Worm (Caenorhabditis elegans) whole organism, midembryonic: Measurements from ENCODE around the gene F32D8.4.

Experiments
- T22C8.4 ChIP-seq: fragments of 200-800 bp; sonication (Bioruptor generic); IDR thresholded peaks from 2 replicates; pipeline ENCODE4 v1.3.6; 2022; ENCODE audit warnings: missing genetic modification characterization, missing compliant biosample characterization
- cog-1 ChIP-seq: sonication (generic microtip); optimal IDR thresholded peaks from 2 replicates; lab custom pipeline; 2016; ENCODE audit warnings: missing genetic modification characterization, missing compliant biosample characterization
- flt-1 ChIP-seq: fragments of 200-800 bp; sonication (Bioruptor generic); IDR thresholded peaks from 2 replicates; pipeline ENCODE4 v1.3.6; 2022; ENCODE audit warnings: missing genetic modification characterization, missing compliant biosample characterization
- klf-2 ChIP-seq: fragments of 200-800 bp; sonication (Bioruptor generic); conservative IDR thresholded peaks from 2 replicates; pipeline ENCODE4 v1.3.6; 2022; ENCODE audit warnings: missing genetic modification reagents, missing genetic modification characterization, missing compliant biosample characterization
- med-1 ChIP-seq: sonication (generic microtip); optimal IDR thresholded peaks from 2 replicates; lab custom pipeline; 2017; ENCODE audit warnings: missing genetic modification characterization, mild to moderate bottlenecking, missing compliant biosample characterization, antibody characterized with exemption, missing genetic modification reagents; ENCODE audit not compliant: insufficient read depth
- ref-1 ChIP-seq: fragments of 200-800 bp; sonication (Bioruptor generic); conservative IDR thresholded peaks from 2 replicates; pipeline ENCODE4 v1.3.6; 2022; ENCODE audit warnings: missing genetic modification reagents, missing genetic modification characterization, missing compliant biosample characterization
- tab-1 ChIP-seq: fragments of 200-800 bp; sonication (Bioruptor generic); IDR thresholded peaks from 2 replicates; pipeline ENCODE4 v1.3.6; 2022; ENCODE audit warnings: missing genetic modification characterization, missing compliant biosample characterization
- ztf-23 ChIP-seq: fragments of 200-800 bp; sonication (Bioruptor generic); IDR thresholded peaks from 2 replicates; pipeline ENCODE4 v1.3.6; 2022; ENCODE audit warnings: missing genetic modification reagents, missing genetic modification characterization, missing compliant biosample characterization
- ztf-29 ChIP-seq: fragments of 200-800 bp; sonication (Bioruptor generic); IDR thresholded peaks from 2 replicates; pipeline ENCODE4 v1.3.6; 2022; ENCODE audit warnings: missing genetic modification reagents, missing genetic modification characterization, missing compliant biosample characterization

Gene F32D8.4

DNA sequence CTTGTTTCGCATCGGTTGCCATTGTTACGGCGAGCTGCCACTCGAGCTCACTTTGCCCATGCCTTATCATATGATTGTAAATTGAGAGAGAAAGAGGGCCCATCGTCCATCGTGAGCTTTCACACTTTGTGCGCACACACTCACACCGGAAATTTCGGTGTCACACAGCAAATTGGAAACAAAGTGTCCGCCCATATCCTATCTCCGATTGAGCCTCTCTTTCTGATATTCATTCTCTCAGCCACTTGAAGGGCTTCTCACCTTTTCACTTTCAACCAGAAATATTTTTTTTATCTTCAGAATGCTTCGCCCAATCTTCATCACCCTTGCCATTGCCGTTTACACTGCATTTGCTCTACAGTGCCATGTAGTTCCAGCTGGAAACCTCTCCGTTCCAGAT lies 36.2 kb upstream of the F32D8.4 start, which contains the start of gene F58B4.3:
TSS of gene F58B4.3 (plus strand) at position 301 of the 400 bp plus-strand sequence.
- no peak for TF ChIP-seq tab-1 (GFP tag; lab: Robert Waterston, UW)
- TF ChIP-seq ztf-23, result no peak
- no peak for TF ChIP-seq flt-1 (GFP tag; lab: Robert Waterston, UW)
- TF ChIP-seq med-1 (GFP tag; lab: Kevin White, UChicago), result no peak

DNA sequence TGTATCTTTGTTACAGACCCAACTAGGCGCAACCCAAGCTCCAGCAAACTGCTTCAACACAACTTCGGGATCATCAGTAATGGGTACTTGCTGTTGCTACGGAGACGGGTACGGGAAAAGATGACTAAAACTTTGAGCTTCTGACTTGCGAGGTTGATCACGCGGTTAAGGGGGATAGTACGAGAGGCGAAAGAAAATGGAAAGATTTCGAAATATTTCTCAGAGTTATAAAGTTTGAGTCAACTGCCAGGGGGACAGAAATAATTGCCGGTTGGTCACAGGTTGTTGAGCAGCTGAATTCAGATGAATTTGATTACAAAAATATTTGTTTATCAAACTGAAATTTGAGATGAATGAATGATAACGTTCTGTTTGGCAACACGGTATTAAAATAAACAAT lies 32.3 kb upstream of the F32D8.4 start:
- no peak for TF ChIP-seq klf-2 (GFP tag; lab: Robert Waterston, UW)
- no peak for TF ChIP-seq flt-1 (GFP tag; lab: Robert Waterston, UW)
- TF ChIP-seq tab-1 (GFP tag; lab: Robert Waterston, UW), result no peak
- no peak for TF ChIP-seq med-1 (GFP tag; lab: Kevin White, UChicago)
- TF ChIP-seq cog-1, result no peak
- TF ChIP-seq ztf-29 (GFP tag; lab: Robert Waterston, UW), result no peak
- TF ChIP-seq ref-1 (GFP tag; lab: Robert Waterston, UW), result no peak
- no peak for TF ChIP-seq T22C8.4 (GFP tag; lab: Robert Waterston, UW)
- no peak for TF ChIP-seq ztf-23

DNA sequence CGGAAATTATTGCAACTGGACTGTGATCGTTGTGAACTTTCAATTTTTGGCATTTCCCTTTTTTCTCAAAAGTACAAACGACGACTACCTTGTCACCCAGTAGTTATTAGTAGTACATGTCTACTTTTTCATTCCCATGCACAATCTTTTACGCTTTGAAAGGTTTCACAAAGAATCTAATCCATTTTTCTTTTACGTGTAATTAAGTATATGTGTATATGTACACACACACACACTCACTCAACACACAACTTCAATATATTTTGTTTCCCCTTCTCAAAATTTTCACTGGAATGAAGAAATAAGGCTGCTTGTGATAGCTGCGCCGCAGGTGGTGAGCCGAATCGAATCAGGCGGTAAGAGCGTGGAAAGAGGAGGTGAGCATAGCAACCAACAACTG lies 31.4 kb upstream of the F32D8.4 start, which contains the start of gene F58B4.6:
TSS of gene F58B4.6 (plus strand) at position 301 of the 400 bp plus-strand sequence.
- TF ChIP-seq T22C8.4 (GFP tag; lab: Robert Waterston, UW), result no peak
- no peak for TF ChIP-seq tab-1 (GFP tag; lab: Robert Waterston, UW)
- no peak for TF ChIP-seq med-1 (GFP tag; lab: Kevin White, UChicago)
- TF ChIP-seq flt-1 (GFP tag; lab: Robert Waterston, UW), result no peak
- TF ChIP-seq ztf-29 (GFP tag; lab: Robert Waterston, UW), result no peak
- no peak for TF ChIP-seq ref-1 (GFP tag; lab: Robert Waterston, UW)

DNA sequence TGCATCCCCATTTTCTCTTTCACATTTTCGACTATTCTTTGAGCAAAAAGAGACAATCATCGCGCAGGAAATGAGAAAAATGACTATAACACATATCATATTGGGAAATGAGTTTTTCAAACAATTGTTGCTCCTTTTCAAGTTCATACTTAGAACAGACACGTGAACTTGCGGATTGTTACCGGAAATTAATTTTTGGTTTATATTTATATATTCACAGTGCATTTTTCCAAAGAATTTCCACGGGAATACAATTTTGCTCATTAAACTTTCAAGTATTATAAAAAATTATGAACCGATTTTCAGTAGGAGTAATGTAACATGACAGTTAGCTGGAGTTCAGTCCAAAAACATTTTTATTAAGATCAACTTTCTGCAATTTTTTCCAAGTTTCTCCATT lies 29.9 kb upstream of the F32D8.4 start, which contains the start of gene F58B4.7:
TSS of gene F58B4.7 (minus strand) at position 101 of the 400 bp plus-strand sequence.
- no peak for TF ChIP-seq ztf-23
- TF ChIP-seq med-1 (GFP tag; lab: Kevin White, UChicago), result no peak
- TF ChIP-seq tab-1 (GFP tag; lab: Robert Waterston, UW), result no peak
- TF ChIP-seq ref-1 (GFP tag; lab: Robert Waterston, UW), result no peak
- no peak for TF ChIP-seq flt-1 (GFP tag; lab: Robert Waterston, UW)
- no peak for TF ChIP-seq T22C8.4 (GFP tag; lab: Robert Waterston, UW)
- TF ChIP-seq cog-1, result no peak
- TF ChIP-seq klf-2 (GFP tag; lab: Robert Waterston, UW), result no peak

DNA sequence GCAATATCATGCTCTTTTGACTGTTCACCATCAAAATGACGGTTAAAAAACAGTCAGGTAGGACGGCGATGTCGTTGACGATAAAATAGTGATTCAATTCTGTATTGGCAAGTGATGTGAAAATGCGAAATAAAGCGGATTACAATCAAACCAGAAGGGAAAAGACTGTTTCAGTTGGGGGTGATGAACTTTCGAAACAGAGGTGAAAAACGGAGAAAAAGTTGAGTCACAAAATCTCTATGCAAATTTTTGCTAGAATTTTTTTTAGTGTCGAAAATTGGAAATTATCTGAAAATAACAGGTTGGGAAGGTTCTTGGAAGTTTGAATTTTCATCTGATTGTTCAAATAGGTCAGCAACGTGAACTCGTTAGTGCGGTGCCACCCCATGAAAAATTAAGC lies 28.4 kb upstream of the F32D8.4 start, which contains the start of gene nas-31:
TSS of gene nas-31 (minus strand) at position 101 of the 400 bp plus-strand sequence.
- TF ChIP-seq ztf-29 (GFP tag; lab: Robert Waterston, UW) (no peak), T22C8.4 (GFP tag; lab: Robert Waterston, UW) (no peak), ref-1 (GFP tag; lab: Robert Waterston, UW) (no peak), cog-1 (no peak), flt-1 (GFP tag; lab: Robert Waterston, UW) (no peak), tab-1 (GFP tag; lab: Robert Waterston, UW) (no peak)

DNA sequence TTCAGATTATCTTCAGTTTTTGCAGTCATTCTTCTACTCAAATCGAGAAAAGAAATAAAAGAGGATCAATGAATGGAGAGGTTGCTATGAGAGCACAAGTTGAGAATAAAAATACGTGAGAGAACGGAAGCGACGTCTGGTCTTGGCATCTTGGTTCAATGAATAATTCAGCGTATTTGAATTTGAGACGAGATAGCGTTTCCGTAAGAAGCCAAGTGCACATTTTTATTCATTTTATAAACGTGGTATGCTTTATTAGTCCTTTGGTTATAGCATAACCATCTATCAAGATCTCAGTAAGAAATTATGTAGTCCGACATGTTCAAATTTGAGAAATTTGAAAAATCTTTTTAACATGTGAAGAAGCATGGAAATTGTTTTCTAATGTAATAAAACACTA lies 25.0 kb upstream of the F32D8.4 start, which contains the start of gene F58B4.2:
TSS of gene F58B4.2 (minus strand) at position 101 of the 400 bp plus-strand sequence.
- TF ChIP-seq ztf-23, result no peak
- TF ChIP-seq flt-1 (GFP tag; lab: Robert Waterston, UW), result no peak
- TF ChIP-seq ztf-29 (GFP tag; lab: Robert Waterston, UW), result no peak
- TF ChIP-seq T22C8.4 (GFP tag; lab: Robert Waterston, UW), result no peak
- TF ChIP-seq cog-1, result no peak
- TF ChIP-seq med-1 (GFP tag; lab: Kevin White, UChicago), result no peak
- TF ChIP-seq klf-2 (GFP tag; lab: Robert Waterston, UW), result no peak
- TF ChIP-seq ref-1 (GFP tag; lab: Robert Waterston, UW), result no peak
- TF ChIP-seq tab-1 (GFP tag; lab: Robert Waterston, UW), result no peak

DNA sequence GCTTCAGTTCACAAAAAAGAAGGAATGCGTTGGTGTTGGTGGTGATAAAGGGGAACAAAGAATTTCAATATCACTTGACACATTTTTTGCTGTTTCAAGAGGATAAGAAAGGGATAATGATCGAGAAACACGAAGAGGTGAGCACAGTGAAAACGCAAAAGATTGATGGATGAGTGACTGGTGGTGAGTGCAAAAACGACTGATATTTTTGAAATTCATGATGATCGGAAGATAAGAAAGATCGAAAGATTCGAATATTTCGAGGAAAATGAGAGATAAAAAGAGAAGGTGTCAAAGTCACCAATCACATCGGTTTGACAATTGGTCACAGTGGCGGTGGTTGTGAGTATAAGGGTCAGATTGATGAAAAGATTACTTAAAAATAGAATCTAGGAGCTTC lies 22.6 kb upstream of the F32D8.4 start:
- no peak for TF ChIP-seq ztf-29 (GFP tag; lab: Robert Waterston, UW)
- no peak for TF ChIP-seq ref-1 (GFP tag; lab: Robert Waterston, UW)
- no peak for TF ChIP-seq klf-2 (GFP tag; lab: Robert Waterston, UW)
- no peak for TF ChIP-seq cog-1

DNA sequence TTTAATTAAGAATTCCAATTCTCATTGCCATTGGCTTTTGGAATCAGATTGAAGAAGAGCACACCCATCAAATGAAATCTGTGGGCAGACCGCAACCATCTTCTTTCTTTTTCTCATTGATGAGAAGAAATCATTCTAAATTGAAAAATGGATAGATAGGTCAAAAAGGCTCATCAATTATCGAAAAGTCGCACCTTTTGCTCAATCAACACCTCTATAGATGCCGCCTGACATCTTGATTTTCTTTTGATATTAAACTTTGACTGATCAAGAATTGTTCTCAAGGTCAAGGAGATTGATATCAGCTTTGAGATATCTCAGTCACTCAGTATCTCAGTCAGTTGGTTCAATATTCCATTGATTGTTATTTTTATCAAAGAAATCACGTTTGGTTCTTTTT lies 16.6 kb upstream of the F32D8.4 start:
- TF ChIP-seq T22C8.4 (GFP tag; lab: Robert Waterston, UW) (no peak), tab-1 (GFP tag; lab: Robert Waterston, UW) (no peak), ztf-29 (GFP tag; lab: Robert Waterston, UW) (no peak), med-1 (GFP tag; lab: Kevin White, UChicago) (no peak), klf-2 (GFP tag; lab: Robert Waterston, UW) (no peak), cog-1 (no peak), flt-1 (GFP tag; lab: Robert Waterston, UW) (no peak), ref-1 (GFP tag; lab: Robert Waterston, UW) (no peak)

DNA sequence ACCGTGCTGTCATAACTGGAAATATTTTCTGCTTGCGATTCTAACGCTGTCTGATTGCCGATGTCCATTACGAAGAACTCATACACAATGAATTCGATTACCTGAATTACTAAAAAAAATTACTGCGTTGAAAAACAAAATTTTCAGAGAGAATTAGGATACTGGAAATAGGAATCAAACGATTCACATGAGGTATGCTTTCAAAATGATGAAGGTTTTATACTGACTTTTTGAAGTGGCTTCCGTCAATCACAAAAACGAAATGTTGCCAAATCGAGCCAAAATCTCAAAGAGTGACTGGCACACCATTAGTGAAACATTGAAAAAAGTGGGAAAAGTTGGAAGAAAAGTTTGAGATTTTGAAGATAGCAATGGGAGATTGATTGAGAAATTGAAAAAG lies 15.7 kb upstream of the F32D8.4 start, which contains the start of gene zzz-1:
TSS of gene zzz-1 (minus strand) at position 101 of the 400 bp plus-strand sequence.
- TF ChIP-seq ref-1 (GFP tag; lab: Robert Waterston, UW), result no peak
- no peak for TF ChIP-seq klf-2 (GFP tag; lab: Robert Waterston, UW)

DNA sequence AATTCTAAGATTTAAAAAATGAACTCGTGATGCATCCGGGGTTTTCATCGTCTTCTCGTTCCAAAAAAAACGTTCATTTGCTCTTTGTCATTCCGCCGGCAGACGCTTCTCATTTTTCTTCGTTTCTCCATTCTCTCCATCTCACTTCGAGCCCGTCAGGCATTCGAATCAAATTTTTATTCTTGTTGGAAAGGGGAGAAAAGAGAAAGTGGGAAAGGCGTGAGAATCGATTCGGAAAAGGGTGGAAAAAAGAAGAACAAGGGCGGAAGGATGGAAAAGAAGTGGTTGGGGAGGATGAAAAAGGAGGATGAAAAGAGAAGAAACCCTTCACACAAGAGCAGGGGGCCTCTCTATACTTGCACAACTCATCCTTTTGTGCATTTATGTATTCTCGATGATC lies 11.4 kb upstream of the F32D8.4 start:
- TF ChIP-seq klf-2 (GFP tag; lab: Robert Waterston, UW) (no peak), T22C8.4 (GFP tag; lab: Robert Waterston, UW) (no peak), tab-1 (GFP tag; lab: Robert Waterston, UW) (no peak), ztf-23 (no peak), med-1 (GFP tag; lab: Kevin White, UChicago) (no peak)
